Worm (Caenorhabditis elegans): ENCODE data around the gene nspd-4.

- no peak for TF ChIP-seq ceh-82 (tag; optimal IDR thresholded peaks at IDR 0.05)
- TF ChIP-seq alr-1 (tag; optimal IDR thresholded peaks at IDR 0.05; ENCODE audit: borderline replicate concordance): no peak
- TF ChIP-seq nhr-76 (tag; optimal IDR thresholded peaks at IDR 0.05): no peak
- no peak for TF ChIP-seq pqm-1 (tag; optimal IDR thresholded peaks at IDR 0.05)
- no peak for TF ChIP-seq lin-35 (GFP tag; optimal IDR thresholded peaks at IDR 0.05)
- no peak for TF ChIP-seq lin-39 (tag; optimal IDR thresholded peaks at IDR 0.05)
- TF ChIP-seq lin-13 (GFP tag; optimal IDR thresholded peaks at IDR 0.05): no peak
- no peak for TF ChIP-seq mep-1 (tag; optimal IDR thresholded peaks at IDR 0.05)
- no peak for TF ChIP-seq fkh-10 (GFP tag; optimal IDR thresholded peaks at IDR 0.05)
- no peak for TF ChIP-seq skn-1 (tag; optimal IDR thresholded peaks at IDR 0.05)
- no peak for TF ChIP-seq nhr-28 (tag; optimal IDR thresholded peaks at IDR 0.05)
- no peak for TF ChIP-seq lsy-2 (tag; optimal IDR thresholded peaks at IDR 0.05)
Observed at ce11 chrII:4806726-4807125, 35.7 kb upstream of the nspd-4 start.
